Worm (Caenorhabditis elegans) whole organism, mixed stage, embryonic: ENCODE results near the gene slo-1.

Source experiments
- M03D4.4 ChIP-seq: sonication (generic microtip); optimal IDR thresholded peaks from 2 replicates; lab custom pipeline; 2017; ENCODE audit warnings: mild to moderate bottlenecking, missing genetic modification characterization, missing compliant biosample characterization
- bed-3 ChIP-seq: fragments of 200-800 bp; sonication (Bioruptor generic); optimal IDR thresholded peaks from 3 replicates; lab custom pipeline; 2018; ENCODE audit warnings: mild to moderate bottlenecking, missing genetic modification characterization, moderate library complexity, missing compliant biosample characterization
- blmp-1 ChIP-seq: fragments of 150-350 bp; optimal IDR thresholded peaks from 2 replicates; lab custom pipeline; 2014; ENCODE audit warnings: missing biosample characterization, missing genetic modification characterization
- ceh-39 ChIP-seq: fragments of 150-350 bp; optimal IDR thresholded peaks from 2 replicates; lab custom pipeline; 2014; ENCODE audit warnings: missing biosample characterization, missing genetic modification characterization
- ceh-43 ChIP-seq: fragments of 200-800 bp; sonication (Bioruptor generic); optimal IDR thresholded peaks from 2 replicates; lab custom pipeline; 2018; ENCODE audit warnings: mild to moderate bottlenecking, missing genetic modification characterization, moderate library complexity, missing compliant biosample characterization
- ceh-83 ChIP-seq: fragments of 200-800 bp; sonication (Bioruptor generic); optimal IDR thresholded peaks from 2 replicates; lab custom pipeline; 2018; ENCODE audit warnings: mild to moderate bottlenecking, missing genetic modification characterization, missing compliant biosample characterization
- ces-1 ChIP-seq: fragments of 150-350 bp; optimal IDR thresholded peaks from 2 replicates; lab custom pipeline; 2014; ENCODE audit warnings: missing biosample characterization, missing genetic modification reagents, missing genetic modification characterization
- cnd-1 ChIP-seq: fragments of 200-800 bp; sonication (Bioruptor generic); optimal IDR thresholded peaks from 2 replicates; lab custom pipeline; 2018; ENCODE audit warnings: mild to moderate bottlenecking, missing genetic modification characterization, missing compliant biosample characterization
- drap-1 ChIP-seq: fragments of 200-800 bp; sonication (Bioruptor generic); optimal IDR thresholded peaks from 3 replicates; lab custom pipeline; 2018; ENCODE audit warnings: mild to moderate bottlenecking, missing genetic modification characterization, missing compliant biosample characterization
- elt-1 ChIP-seq: sonication (generic microtip); optimal IDR thresholded peaks from 2 replicates; lab custom pipeline; 2017; ENCODE audit warnings: missing genetic modification characterization, mild to moderate bottlenecking, missing compliant biosample characterization, antibody characterized with exemption, moderate library complexity, borderline replicate concordance; ENCODE audit not compliant: insufficient read depth
- elt-3 ChIP-seq: fragments of 150-350 bp; optimal IDR thresholded peaks from 2 replicates; lab custom pipeline; 2014; ENCODE audit warnings: missing biosample characterization, missing genetic modification characterization
- flh-1 ChIP-seq: fragments of 200-800 bp; sonication (Bioruptor generic); optimal IDR thresholded peaks from 2 replicates; lab custom pipeline; 2018; ENCODE audit warnings: mild to moderate bottlenecking, missing genetic modification characterization, moderate library complexity, missing compliant biosample characterization
- ham-2 ChIP-seq: fragments of 200-800 bp; sonication (Bioruptor generic); optimal IDR thresholded peaks from 2 replicates; lab custom pipeline; 2018; ENCODE audit warnings: mild to moderate bottlenecking, missing genetic modification characterization, missing compliant biosample characterization
- hlh-1 ChIP-seq: fragments of 150-350 bp; optimal IDR thresholded peaks from 2 replicates; lab custom pipeline; 2014; ENCODE audit warnings: missing biosample characterization, missing genetic modification reagents, missing genetic modification characterization
- lin-13 ChIP-seq: fragments of 150-350 bp; optimal IDR thresholded peaks from 2 replicates; lab custom pipeline; 2014; ENCODE audit warnings: missing biosample characterization, missing genetic modification characterization
- lin-32 ChIP-seq: fragments of 200-800 bp; sonication (Bioruptor generic); optimal IDR thresholded peaks from 2 replicates; lab custom pipeline; 2018; ENCODE audit warnings: mild to moderate bottlenecking, missing genetic modification characterization, missing compliant biosample characterization
- lsy-2 ChIP-seq: fragments of 150-350 bp; optimal IDR thresholded peaks from 2 replicates; lab custom pipeline; 2014; ENCODE audit warnings: missing biosample characterization, missing genetic modification characterization
- mab-5 ChIP-seq: fragments of 150-350 bp; optimal IDR thresholded peaks from 2 replicates; lab custom pipeline; 2014; ENCODE audit warnings: missing biosample characterization, missing genetic modification characterization
- mep-1 ChIP-seq: fragments of 150-350 bp; optimal IDR thresholded peaks from 2 replicates; lab custom pipeline; 2017; ENCODE audit warnings: missing biosample characterization, missing genetic modification reagents, missing genetic modification characterization, inconsistent platforms
- mls-2 ChIP-seq: sonication (generic microtip); optimal IDR thresholded peaks from 2 replicates; lab custom pipeline; 2016; ENCODE audit warnings: mild to moderate bottlenecking, missing genetic modification characterization, moderate library complexity, missing compliant biosample characterization
- nhr-12 ChIP-seq: fragments of 150-350 bp; optimal IDR thresholded peaks from 2 replicates; lab custom pipeline; 2014; ENCODE audit warnings: missing biosample characterization, missing genetic modification characterization
- nhr-2 ChIP-seq: fragments of 150-350 bp; optimal IDR thresholded peaks from 2 replicates; lab custom pipeline; 2014; ENCODE audit warnings: missing biosample characterization, missing genetic modification characterization
- nhr-237 ChIP-seq: fragments of 150-350 bp; optimal IDR thresholded peaks from 2 replicates; lab custom pipeline; 2014; ENCODE audit warnings: missing biosample characterization, missing genetic modification characterization
- nhr-28 ChIP-seq: fragments of 150-350 bp; optimal IDR thresholded peaks from 2 replicates; lab custom pipeline; 2014; ENCODE audit warnings: missing biosample characterization, missing genetic modification characterization
- nhr-76 ChIP-seq: sonication (generic microtip); optimal IDR thresholded peaks from 2 replicates; lab custom pipeline; 2017; ENCODE audit warnings: missing biosample characterization, missing genetic modification characterization
- pha-4 ChIP-seq: fragments of 150-350 bp; optimal IDR thresholded peaks from 2 replicates; lab custom pipeline; 2018; ENCODE audit warnings: missing biosample characterization, missing genetic modification reagents, missing genetic modification characterization
- sem-2 ChIP-seq: fragments of 200-800 bp; sonication (Bioruptor generic); optimal IDR thresholded peaks from 2 replicates; lab custom pipeline; 2018; ENCODE audit warnings: mild to moderate bottlenecking, missing genetic modification characterization, missing compliant biosample characterization
- snpc-4 ChIP-seq: fragments of 150-350 bp; optimal IDR thresholded peaks from 2 replicates; lab custom pipeline; 2014; ENCODE audit warnings: missing biosample characterization, missing genetic modification characterization
- sptf-1 ChIP-seq: sonication (generic microtip); optimal IDR thresholded peaks from 2 replicates; lab custom pipeline; 2017; ENCODE audit warnings: mild to moderate bottlenecking, missing genetic modification characterization, moderate library complexity, missing compliant biosample characterization
- tbx-8 ChIP-seq: fragments of 200-800 bp; sonication (Bioruptor generic); optimal IDR thresholded peaks from 2 replicates; lab custom pipeline; 2018; ENCODE audit warnings: mild to moderate bottlenecking, missing genetic modification characterization, moderate library complexity, missing compliant biosample characterization
- unc-120 ChIP-seq: sonication (generic microtip); optimal IDR thresholded peaks from 2 replicates; lab custom pipeline; 2017; ENCODE audit warnings: missing genetic modification characterization, missing compliant biosample characterization; ENCODE audit not compliant: poor library complexity, severe bottlenecking
- unc-39 ChIP-seq: fragments of 150-350 bp; optimal IDR thresholded peaks from 2 replicates; lab custom pipeline; 2014; ENCODE audit warnings: missing biosample characterization, missing genetic modification characterization
- unc-62 ChIP-seq: fragments of 150-350 bp; optimal IDR thresholded peaks from 2 replicates; lab custom pipeline; 2014; ENCODE audit warnings: missing biosample characterization, missing genetic modification reagents, missing genetic modification characterization
- zip-8 ChIP-seq: fragments of 150-350 bp; optimal IDR thresholded peaks from 2 replicates; lab custom pipeline; 2014; ENCODE audit warnings: missing biosample characterization, missing genetic modification characterization
- ztf-11 ChIP-seq: fragments of 150-350 bp; optimal IDR thresholded peaks from 2 replicates; lab custom pipeline; 2014; ENCODE audit warnings: missing biosample characterization, missing genetic modification characterization

slo-1 gene

ce11 chrV:18490284-18490832 is 1.7 kb upstream of the slo-1 start:
- TF ChIP-seq mep-1 (tag; lab: Kevin White, UChicago) (no peak), nhr-237 (tag; lab: Kevin White, UChicago) (no peak), snpc-4 (tag; lab: Kevin White, UChicago) (no peak), ham-2 (GFP tag; lab: Kevin White, UChicago) (no peak), lsy-2 (tag; lab: Kevin White, UChicago) (no peak), ceh-83 (GFP tag; lab: Kevin White, UChicago) (no peak), unc-120 (peak; percentile 90), mls-2 (tag; lab: Kevin White, UChicago) (peak; percentile 17), ceh-39 (tag; lab: Kevin White, UChicago) (no peak), ces-1 (GFP tag; lab: Kevin White, UChicago) (peak; percentile 45), M03D4.4 (peak; percentile 26), cnd-1 (tag; lab: Kevin White, UChicago) (no peak), nhr-2 (no peak), pha-4 (no peak), tbx-8 (GFP tag; lab: Kevin White, UChicago) (no peak), nhr-76 (tag; lab: Kevin White, UChicago) (no peak), ceh-43 (GFP tag; lab: Kevin White, UChicago) (no peak), unc-62 (GFP tag; lab: Kevin White, UChicago) (peak; percentile 19), ztf-11 (tag; lab: Kevin White, UChicago) (no peak), blmp-1 (tag; lab: Kevin White, UChicago) (no peak), lin-32 (GFP tag; lab: Kevin White, UChicago) (no peak), lin-13 (no peak), bed-3 (GFP tag; lab: Kevin White, UChicago) (no peak), sem-2 (GFP tag; lab: Kevin White, UChicago) (no peak), elt-1 (no peak), unc-39 (tag; lab: Kevin White, UChicago) (no peak), nhr-28 (no peak), drap-1 (peak; percentile 71), sptf-1 (no peak), zip-8 (no peak), nhr-12 (tag; lab: Kevin White, UChicago) (no peak), mab-5 (tag; lab: Kevin White, UChicago) (no peak), flh-1 (GFP tag; lab: Kevin White, UChicago) (no peak), hlh-1 (tag; lab: Kevin White, UChicago) (peak; percentile 59), elt-3 (no peak)

DNA sequence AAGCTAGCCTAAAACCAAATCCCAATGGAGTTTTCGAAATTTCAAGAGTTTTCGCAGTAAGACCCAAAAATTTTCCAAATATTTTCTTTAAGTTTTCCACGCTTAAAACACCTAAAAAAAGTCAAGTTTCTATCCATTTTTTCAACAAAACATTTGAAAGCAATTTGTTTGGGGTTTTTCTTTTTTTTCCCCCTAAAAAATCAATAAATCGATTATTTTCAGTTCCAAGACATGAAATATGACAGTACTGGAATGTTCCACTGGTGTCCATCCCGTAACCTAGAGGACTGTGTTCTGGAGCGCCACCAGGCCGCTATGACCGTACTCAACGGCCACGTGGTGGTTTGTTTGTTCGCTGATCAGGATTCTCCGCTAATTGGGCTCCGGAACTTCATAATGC is 12.5 kb downstream of the slo-1 start:
- TF ChIP-seq ham-2 (GFP tag; lab: Kevin White, UChicago) (no peak), elt-1 (no peak), drap-1 (no peak), ztf-11 (tag; lab: Kevin White, UChicago) (no peak), cnd-1 (tag; lab: Kevin White, UChicago) (no peak), ces-1 (GFP tag; lab: Kevin White, UChicago) (no peak)
- TF ChIP-seq, all 35 proteins: peak for 0

DNA sequence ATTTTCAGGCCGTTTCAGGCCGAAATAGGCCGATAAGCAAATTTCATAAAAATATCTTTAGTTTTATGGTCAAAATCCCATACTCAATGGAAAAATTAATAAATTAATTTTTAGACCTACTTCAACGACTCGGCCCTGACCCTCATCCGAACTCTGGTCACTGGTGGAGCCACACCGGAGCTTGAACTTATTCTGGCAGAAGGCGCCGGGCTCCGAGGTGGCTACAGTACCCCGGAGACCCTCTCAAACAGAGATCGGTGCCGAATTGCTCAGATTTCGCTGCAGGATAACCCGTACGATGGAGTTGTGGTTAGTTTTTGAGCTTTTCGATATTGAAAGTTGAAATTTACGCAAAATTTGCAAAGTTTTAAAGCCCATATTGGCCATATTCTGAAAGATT is 14.7 kb downstream of the slo-1 start:
- TF ChIP-seq pha-4 (no peak), nhr-12 (tag; lab: Kevin White, UChicago) (no peak), nhr-28 (no peak), tbx-8 (GFP tag; lab: Kevin White, UChicago) (no peak), unc-62 (GFP tag; lab: Kevin White, UChicago) (no peak), flh-1 (GFP tag; lab: Kevin White, UChicago) (no peak), lin-13 (no peak), ceh-39 (tag; lab: Kevin White, UChicago) (no peak), sptf-1 (no peak), ceh-43 (GFP tag; lab: Kevin White, UChicago) (no peak), unc-39 (tag; lab: Kevin White, UChicago) (no peak), elt-3 (no peak), nhr-237 (tag; lab: Kevin White, UChicago) (no peak), unc-120 (no peak), hlh-1 (tag; lab: Kevin White, UChicago) (no peak), lin-32 (GFP tag; lab: Kevin White, UChicago) (no peak), blmp-1 (tag; lab: Kevin White, UChicago) (no peak)
